Fruit fly (Drosophila melanogaster): ENCODE results near the gene Nna1.

Gene Nna1

DNA sequence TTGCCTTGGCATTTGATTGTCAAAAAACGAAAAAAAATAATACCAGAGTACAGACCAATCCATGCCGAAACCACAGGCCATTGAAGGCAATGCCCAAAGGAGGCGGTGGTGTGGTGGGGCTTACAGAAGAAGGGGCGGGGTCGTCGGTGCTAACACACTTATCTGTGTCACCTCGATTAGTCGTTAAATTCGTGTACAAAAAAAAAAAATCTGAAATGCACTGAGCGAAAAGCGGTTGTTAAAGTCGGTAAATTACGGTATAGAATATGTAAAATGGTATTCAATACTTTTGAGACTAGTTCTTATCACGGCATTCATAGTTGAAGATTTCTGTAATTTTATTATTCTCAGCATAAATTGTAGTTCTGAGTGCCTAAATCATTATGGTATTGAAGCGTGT, 48.1 kb upstream of the Nna1 start (continued):
- TF ChIP-seq CG34224 (GFP tag; IDR thresholded peaks at IDR 0.05; ENCODE audit: partially characterized antibody), result no peak
- TF ChIP-seq CoRest (tag; optimal IDR thresholded peaks at IDR 0.05), result peak; percentile 10
- TF ChIP-seq Dp (GFP tag; optimal IDR thresholded peaks at IDR 0.05), result no peak
- TF ChIP-seq HLHmδ (GFP tag; optimal IDR thresholded peaks at IDR 0.05), result no peak
- TF ChIP-seq HLH54F (GFP tag; optimal IDR thresholded peaks at IDR 0.05), result peak; percentile 11
- TF ChIP-seq dpn (GFP tag; optimal IDR thresholded peaks at IDR 0.05), result peak; percentile 39 to 49
- peak; percentile 38; the same call in 1 of the 2 replicates for TF ChIP-seq CG14014 (GFP tag; IDR thresholded peaks at IDR 0.05)
- TF ChIP-seq crp (GFP tag; optimal IDR thresholded peaks at IDR 0.05), result no peak
- peak; percentile 46 for TF ChIP-seq CG8089 (GFP tag; optimal IDR thresholded peaks at IDR 0.05)
- no peak for TF ChIP-seq gcm (GFP tag; optimal IDR thresholded peaks at IDR 0.05)
- TF ChIP-seq CG1024 (GFP tag; IDR thresholded peaks at IDR 0.05), result peak; percentile 75
- TF ChIP-seq luna (GFP tag; optimal IDR thresholded peaks at IDR 0.05), result no peak
- peak; percentile 15 for TF ChIP-seq CG12769 (tag; optimal IDR thresholded peaks at IDR 0.05)
- peak; percentile 80 for TF ChIP-seq Rfx (GFP tag; IDR thresholded peaks at IDR 0.05)
- no peak for TF ChIP-seq Opbp (GFP tag; IDR thresholded peaks at IDR 0.05; ENCODE audit: partially characterized antibody)
- no peak for TF ChIP-seq CG7928 (GFP tag; optimal IDR thresholded peaks at IDR 0.05)
- peak; percentile 29 for TF ChIP-seq CG12155 (GFP tag; optimal IDR thresholded peaks at IDR 0.05)
- peak; percentile 51 for TF ChIP-seq Fer3 (tag; optimal IDR thresholded peaks at IDR 0.05)
- peak; percentile 34 for TF ChIP-seq cato (GFP tag; optimal IDR thresholded peaks at IDR 0.05; ENCODE audit: borderline replicate concordance)
- no peak for TF ChIP-seq abd-A (tag; optimal IDR thresholded peaks at IDR 0.05)
- no peak for TF ChIP-seq CG10274 (GFP tag; optimal IDR thresholded peaks at IDR 0.05)
- no peak for TF ChIP-seq CG1529 (GFP tag; optimal IDR thresholded peaks at IDR 0.05)
- no peak for TF ChIP-seq CG11093 (GFP tag; IDR thresholded peaks at IDR 0.05)
- TF ChIP-seq CG7357 (GFP tag; IDR thresholded peaks at IDR 0.05), result peak; percentile 31; the same call in 1 of the 3 replicates
- 0 out of 2 replicates have a peak, but pooled peaks have one; percentile 16 for TF ChIP-seq CG16779 (GFP tag; IDR thresholded peaks at IDR 0.05)
- no peak for TF ChIP-seq salm (tag; optimal IDR thresholded peaks at IDR 0.05)
- peak; percentile 8 for TF ChIP-seq org-1 (GFP tag; optimal IDR thresholded peaks at IDR 0.05)
- TF ChIP-seq cad (GFP tag; optimal IDR thresholded peaks at IDR 0.05), result no peak
- TF ChIP-seq dimm (GFP tag; IDR thresholded peaks at IDR 0.05), result 0 out of 2 replicates have a peak, but pooled peaks have one; percentile 24
- no peak for TF ChIP-seq CG8765 (GFP tag; IDR thresholded peaks at IDR 0.05)
- TF ChIP-seq exex (tag; optimal IDR thresholded peaks at IDR 0.05), result peak; percentile 81
- peak; percentile 37 for TF ChIP-seq CG12659 (GFP tag; optimal IDR thresholded peaks at IDR 0.05)
- TF ChIP-seq CG18476 (GFP tag; optimal IDR thresholded peaks at IDR 0.05), result peak; percentile 44
- peak; percentile 70; the same call in 2 of the 3 replicates for TF ChIP-seq Aef1 (GFP tag; IDR thresholded peaks at IDR 0.05)
- peak; percentile 28 for TF ChIP-seq CG10366 (GFP tag; IDR thresholded peaks at IDR 0.05)
- TF ChIP-seq tin (GFP tag; optimal IDR thresholded peaks at IDR 0.05), result peak; percentile 34
- TF ChIP-seq Gug (GFP tag; IDR thresholded peaks at IDR 0.05), result 0 out of 4 replicates have a peak, but pooled peaks have one; percentile 10
- peak in 1 of 2 experiments; percentile 51 for TF ChIP-seq Hr51 (GFP tag; optimal IDR thresholded peaks at IDR 0.05)
- no peak for TF ChIP-seq CG15073 (GFP tag; optimal IDR thresholded peaks at IDR 0.05)
- TF ChIP-seq CG2129 (GFP tag; IDR thresholded peaks at IDR 0.05; ENCODE audit: partially characterized antibody), result no peak
- peak; percentile 70 for TF ChIP-seq CG7839 (tag; optimal IDR thresholded peaks at IDR 0.05)
- peak; percentile 26 for TF ChIP-seq zen (tag; optimal IDR thresholded peaks at IDR 0.05)
- peak; percentile 37 for TF ChIP-seq Ssrp (tag; optimal IDR thresholded peaks at IDR 0.05)
- no peak for TF ChIP-seq maf-S (GFP tag; optimal IDR thresholded peaks at IDR 0.05)
- peak; percentile 64 for TF ChIP-seq gem (tag; optimal IDR thresholded peaks at IDR 0.05)
- TF ChIP-seq CG17361 (GFP tag; IDR thresholded peaks at IDR 0.05), result peak; percentile 60
- peak; percentile 55 for TF ChIP-seq fd96Cb (tag; optimal IDR thresholded peaks at IDR 0.05)
- no peak for TF ChIP-seq CG3726 (GFP tag; IDR thresholded peaks at IDR 0.05)
- TF ChIP-seq GATAe (GFP tag; conservative IDR thresholded peaks at IDR 0.05), result no peak
- TF ChIP-seq Doc3 (GFP tag; IDR thresholded peaks at IDR 0.05; ENCODE audit: partially characterized antibody), result no peak
